Worm (Caenorhabditis elegans): ENCODE data around the gene dhs-9.

The dhs-9 gene

ce11 chrIII:5375001-5375532 is 7.2 kb upstream of the dhs-9 start (continued):
- no peak for TF ChIP-seq atf-7 (tag; optimal IDR thresholded peaks at IDR 0.05)
- peak; percentile 67 for TF ChIP-seq madf-8 (GFP tag; conservative IDR thresholded peaks at IDR 0.05)
- no peak for TF ChIP-seq dpl-1 (GFP tag; optimal IDR thresholded peaks at IDR 0.05)
- no peak for TF ChIP-seq aptf-2 (GFP tag; conservative IDR thresholded peaks at IDR 0.05)
- TF ChIP-seq Y79H2A.3 (GFP tag; conservative IDR thresholded peaks at IDR 0.05): no peak
- TF ChIP-seq lsl-1 (GFP tag; optimal IDR thresholded peaks at IDR 0.05): peak; percentile 94
- TF ChIP-seq F37B4.10 (GFP tag; IDR thresholded peaks at IDR 0.05): no peak
- no peak for TF ChIP-seq let-607 (tag; optimal IDR thresholded peaks at IDR 0.05)
- TF ChIP-seq nhr-80 (tag; optimal IDR thresholded peaks at IDR 0.05): peak; percentile 2
- no peak for TF ChIP-seq hlh-12 (tag; optimal IDR thresholded peaks at IDR 0.05)
- no peak for TF ChIP-seq Y56A3A.18 (GFP tag; IDR thresholded peaks at IDR 0.05)
- no peak for TF ChIP-seq sea-2 (GFP tag; IDR thresholded peaks at IDR 0.05)
- no peak for TF ChIP-seq attf-6 (GFP tag; IDR thresholded peaks at IDR 0.05)
- TF ChIP-seq snpc-1.3 (tag; optimal IDR thresholded peaks at IDR 0.05; ENCODE audit: insufficient read depth): no peak
- peak; percentile 94 for TF ChIP-seq madf-6 (GFP tag; IDR thresholded peaks at IDR 0.05)
- TF ChIP-seq egrh-3 (GFP tag; IDR thresholded peaks at IDR 0.05): no peak
- peak; percentile 89 for TF ChIP-seq F33H1.4 (GFP tag; IDR thresholded peaks at IDR 0.05)
- TF ChIP-seq K11D2.4 (GFP tag; IDR thresholded peaks at IDR 0.05): no peak
- TF ChIP-seq bed-1 (GFP tag; IDR thresholded peaks at IDR 0.05): no peak
- TF ChIP-seq lin-54 (GFP tag; optimal IDR thresholded peaks at IDR 0.05): peak; percentile 23
- TF ChIP-seq C06A6.2 (GFP tag; conservative IDR thresholded peaks at IDR 0.05): no peak
- TF ChIP-seq Y67H2A.10 (GFP tag; conservative IDR thresholded peaks at IDR 0.05): no peak
- TF ChIP-seq Y95B8A.8 (GFP tag; IDR thresholded peaks at IDR 0.05): no peak
- TF ChIP-seq tlf-1 (GFP tag; optimal IDR thresholded peaks at IDR 0.05): no peak
- no peak for TF ChIP-seq B0019.2 (GFP tag; conservative IDR thresholded peaks at IDR 0.05)
- TF ChIP-seq sptf-2 (GFP tag; optimal IDR thresholded peaks at IDR 0.05): no peak
- no peak for TF ChIP-seq K12H6.12 (tag; optimal IDR thresholded peaks at IDR 0.05)
- TF ChIP-seq B0336.3 (GFP tag; IDR thresholded peaks at IDR 0.05): no peak
- TF ChIP-seq lsy-27 (tag; optimal IDR thresholded peaks at IDR 0.05; ENCODE audit: borderline replicate concordance, insufficient read depth): no peak
- no peak for TF ChIP-seq attf-3 (GFP tag; conservative IDR thresholded peaks at IDR 0.05)
- TF ChIP-seq xnd-1 (tag; optimal IDR thresholded peaks at IDR 0.05): peak; percentile 78
- no peak for TF ChIP-seq mes-4 (tag; optimal IDR thresholded peaks at IDR 0.05)
- TF ChIP-seq gei-17 (GFP tag; optimal IDR thresholded peaks at IDR 0.05): no peak
- TF ChIP-seq ets-4 (GFP tag; optimal IDR thresholded peaks at IDR 0.05): no peak
- no peak for TF ChIP-seq lin-35 (GFP tag; optimal IDR thresholded peaks at IDR 0.05)
- no peak for TF ChIP-seq lin-40 (tag; optimal IDR thresholded peaks at IDR 0.05)
- no peak for TF ChIP-seq mcd-1 (GFP tag; IDR thresholded peaks at IDR 0.05)
- no peak for TF ChIP-seq ztf-25 (GFP tag; IDR thresholded peaks at IDR 0.05)
- no peak for TF ChIP-seq ztf-28 (GFP tag; IDR thresholded peaks at IDR 0.05)
- TF ChIP-seq attf-5 (GFP tag; optimal IDR thresholded peaks at IDR 0.05): no peak
- TF ChIP-seq hlh-26 (GFP tag; conservative IDR thresholded peaks at IDR 0.05): no peak
- peak; percentile 43; the same call in 1 of the 2 replicates for TF ChIP-seq D2030.7 (GFP tag; IDR thresholded peaks at IDR 0.05)
- TF ChIP-seq hmg-1.2 (GFP tag; IDR thresholded peaks at IDR 0.05): peak; percentile 33; the same call in 1 of the 2 replicates
- peak; percentile 44; the same call in 1 of the 2 replicates for TF ChIP-seq dox-1 (GFP tag; IDR thresholded peaks at IDR 0.05)
- TF ChIP-seq rcor-1 (GFP tag; IDR thresholded peaks at IDR 0.05): no peak
- TF ChIP-seq mxl-1 (tag; optimal IDR thresholded peaks at IDR 0.05): no peak
- TF ChIP-seq unc-130 (GFP tag; optimal IDR thresholded peaks at IDR 0.05): no peak
- no peak for TF ChIP-seq tbx-9 (tag; optimal IDR thresholded peaks at IDR 0.05; ENCODE audit: borderline replicate concordance)
- TF ChIP-seq ztf-22 (GFP tag; optimal IDR thresholded peaks at IDR 0.05): no peak
